Fruit fly (Drosophila melanogaster): ENCODE data around the gene CG10646.

Gene CG10646

DNA sequence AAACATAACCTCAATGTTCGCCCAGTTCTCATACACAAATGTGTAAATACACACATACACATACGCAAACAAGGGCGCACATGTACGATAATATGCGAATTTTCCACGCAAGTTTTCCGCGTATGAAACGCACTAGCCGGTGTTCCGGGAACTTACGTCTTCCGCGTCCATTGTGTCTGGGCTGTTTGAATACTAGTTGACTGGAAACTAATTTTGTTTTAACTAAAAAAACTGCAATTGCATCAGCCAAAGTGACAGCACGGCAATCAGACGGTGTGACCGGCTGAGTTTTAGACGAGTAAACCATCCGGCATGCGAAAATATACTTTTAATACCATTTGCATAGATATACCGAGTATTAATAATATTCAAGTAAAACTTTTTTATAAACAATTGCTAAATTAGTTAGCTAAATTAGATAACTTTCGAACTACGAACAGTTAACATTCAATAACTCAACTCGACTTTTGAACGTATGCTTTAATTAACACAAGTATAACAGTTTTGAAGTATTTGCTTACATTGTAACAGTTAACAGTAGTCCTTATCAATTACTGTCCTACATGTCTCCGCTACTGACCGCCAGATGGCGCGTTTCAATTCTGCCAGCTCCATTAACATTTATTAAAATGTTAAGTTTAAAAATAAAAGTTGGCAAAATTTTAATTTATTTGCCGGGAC, 22.9 kb upstream of the CG10646 start, which contains the start of gene eIF2beta (continued):
- no peak for TF ChIP-seq Sry-δ (GFP tag; optimal IDR thresholded peaks at IDR 0.05)
- TF ChIP-seq Tbp (GFP tag; optimal IDR thresholded peaks at IDR 0.05) = no peak
- TF ChIP-seq Kr (GFP tag; optimal IDR thresholded peaks at IDR 0.05) = no peak
- TF ChIP-seq CG10654 (GFP tag; optimal IDR thresholded peaks at IDR 0.05) = no peak
- TF ChIP-seq CG13894 (tag; optimal IDR thresholded peaks at IDR 0.05) = no peak
- TF ChIP-seq CG17385 (GFP tag; optimal IDR thresholded peaks at IDR 0.05) = peak; percentile 52
- TF ChIP-seq CG14441 (GFP tag; IDR thresholded peaks at IDR 0.05) = no peak
- TF ChIP-seq CG4820 (GFP tag; optimal IDR thresholded peaks at IDR 0.05) = peak; percentile 19
- no peak for TF ChIP-seq pho (GFP tag; optimal IDR thresholded peaks at IDR 0.05)
- peak; percentile 80 for TF ChIP-seq CG6254 (GFP tag; optimal IDR thresholded peaks at IDR 0.05)
- TF ChIP-seq NK7.1 (GFP tag; optimal IDR thresholded peaks at IDR 0.05) = no peak
- TF ChIP-seq Nf-YA (GFP tag; IDR thresholded peaks at IDR 0.05) = no peak
- TF ChIP-seq CG3726 (GFP tag; IDR thresholded peaks at IDR 0.05) = no peak
- no peak for TF ChIP-seq da (GFP tag; optimal IDR thresholded peaks at IDR 0.05)
- TF ChIP-seq ham (GFP tag; IDR thresholded peaks at IDR 0.05) = no peak
- TF ChIP-seq CG8290 (GFP tag; optimal IDR thresholded peaks at IDR 0.05) = no peak
- peak in 1 of 2 experiments; percentile 42 for TF ChIP-seq CG8290 (tag; optimal IDR thresholded peaks at IDR 0.05)
- TF ChIP-seq CG3407 (GFP tag; optimal IDR thresholded peaks at IDR 0.05) = no peak
- TF ChIP-seq jumu (GFP tag; optimal IDR thresholded peaks at IDR 0.05) = no peak
- TF ChIP-seq CG4328 (GFP tag; optimal IDR thresholded peaks at IDR 0.05) = no peak
- no peak for TF ChIP-seq en (GFP tag; optimal IDR thresholded peaks at IDR 0.05)
- no peak for TF ChIP-seq CG6175 (GFP tag; IDR thresholded peaks at IDR 0.05)
- TF ChIP-seq MTF-1 (GFP tag; optimal IDR thresholded peaks at IDR 0.05; ENCODE audit: borderline replicate concordance) = peak; percentile 79
- no peak for TF ChIP-seq klu (GFP tag; IDR thresholded peaks at IDR 0.05)
- TF ChIP-seq ind (GFP tag; optimal IDR thresholded peaks at IDR 0.05) = no peak
- no peak for TF ChIP-seq CG11085 (GFP tag; IDR thresholded peaks at IDR 0.05)
- no peak for TF ChIP-seq CG10462 (GFP tag; optimal IDR thresholded peaks at IDR 0.05)
- TF ChIP-seq CrebB (tag; optimal IDR thresholded peaks at IDR 0.05) = peak; percentile 50
- peak in 1 of 2 experiments; percentile 18 for TF ChIP-seq dpn (GFP tag; optimal IDR thresholded peaks at IDR 0.05)
- no peak for TF ChIP-seq trh (GFP tag; optimal IDR thresholded peaks at IDR 0.05)
- TF ChIP-seq zfh2 (GFP tag; optimal IDR thresholded peaks at IDR 0.05) = no peak
- TF ChIP-seq CG6813 (GFP tag; optimal IDR thresholded peaks at IDR 0.05) = peak; percentile 38
- no peak for TF ChIP-seq hb (GFP tag; IDR thresholded peaks at IDR 0.05; ENCODE audit: partially characterized antibody)
- TF ChIP-seq Bgb (GFP tag; IDR thresholded peaks at IDR 0.05; ENCODE audit: partially characterized antibody) = peak; percentile 37; the same call in 1 of the 2 replicates
- TF ChIP-seq YL-1 (GFP tag; optimal IDR thresholded peaks at IDR 0.05) = peak; percentile 97
- no peak for TF ChIP-seq btn (GFP tag; optimal IDR thresholded peaks at IDR 0.05)
- TF ChIP-seq Hr51 (GFP tag; optimal IDR thresholded peaks at IDR 0.05) = peak in 1 of 2 experiments; percentile 38
- no peak for TF ChIP-seq D19B (GFP tag; optimal IDR thresholded peaks at IDR 0.05)
- TF ChIP-seq sna (GFP tag; IDR thresholded peaks at IDR 0.05; ENCODE audit: partially characterized antibody) = no peak
- TF ChIP-seq disco-r (GFP tag; optimal IDR thresholded peaks at IDR 0.05) = no peak
- peak; percentile 15 for TF ChIP-seq CG18764 (GFP tag; optimal IDR thresholded peaks at IDR 0.05)
- TF ChIP-seq Six4 (GFP tag; optimal IDR thresholded peaks at IDR 0.05) = no peak
- peak; percentile 72 for TF ChIP-seq ci (GFP tag; IDR thresholded peaks at IDR 0.05)
- TF ChIP-seq az2 (GFP tag; optimal IDR thresholded peaks at IDR 0.05) = peak; percentile 49
- no peak; the same call in 1 of the 2 replicates for TF ChIP-seq ranshi (GFP tag; IDR thresholded peaks at IDR 0.05)
- TF ChIP-seq D19A (tag; optimal IDR thresholded peaks at IDR 0.05) = peak; percentile 41
- no peak for TF ChIP-seq CG7963 (GFP tag; IDR thresholded peaks at IDR 0.05; ENCODE audit: partially characterized antibody)
- no peak for TF ChIP-seq Ets65A (GFP tag)
- peak; percentile 47 for TF ChIP-seq oc (tag; optimal IDR thresholded peaks at IDR 0.05)
- TF ChIP-seq CG2712 (tag; optimal IDR thresholded peaks at IDR 0.05) = peak; percentile 48
- peak; percentile 2 for TF ChIP-seq wek (GFP tag; optimal IDR thresholded peaks at IDR 0.05)
